Worm (Caenorhabditis elegans) whole organism, L3 larva: ENCODE data around the gene tra-1.

Experiments
- ceh-28 ChIP-seq: fragments of 150-350 bp; optimal IDR thresholded peaks from 2 replicates; lab custom pipeline; 2014; ENCODE audit warnings: missing biosample characterization, missing genetic modification reagents, missing genetic modification characterization
- elt-1 ChIP-seq: fragments of 150-350 bp; optimal IDR thresholded peaks from 2 replicates; lab custom pipeline; 2014; ENCODE audit warnings: missing biosample characterization, missing genetic modification characterization
- elt-2 ChIP-seq: sonication (generic microtip); optimal IDR thresholded peaks from 2 replicates; lab custom pipeline; 2016; ENCODE audit warnings: missing genetic modification reagents, mild to moderate bottlenecking, missing genetic modification characterization, missing compliant biosample characterization
- snpc-4 ChIP-seq: fragments of 150-350 bp; optimal IDR thresholded peaks from 2 replicates; lab custom pipeline; 2014; ENCODE audit warnings: missing biosample characterization, missing genetic modification characterization
- ztf-11 ChIP-seq: fragments of 150-350 bp; optimal IDR thresholded peaks from 2 replicates; lab custom pipeline; 2014; ENCODE audit warnings: missing biosample characterization, missing genetic modification characterization

ce11 chrIII:11207825-11208224, 12.8 kb upstream of the tra-1 start:
- TF ChIP-seq ceh-28 (tag; lab: Kevin White, UChicago): no peak
- TF ChIP-seq ztf-11 (tag; lab: Kevin White, UChicago): no peak
- TF ChIP-seq elt-2 (tag; lab: Kevin White, UChicago): no peak
- TF ChIP-seq snpc-4 (tag; lab: Kevin White, UChicago): no peak
- TF ChIP-seq elt-1: no peak
